Worm (Caenorhabditis elegans) whole organism, mixed stage, embryonic: Measurements from ENCODE around the gene warf-1.

ENCODE experiments used
- M03D4.4 ChIP-seq: sonication (generic microtip); optimal IDR thresholded peaks from 2 replicates; lab custom pipeline; 2017; ENCODE audit warnings: mild to moderate bottlenecking, missing genetic modification characterization, missing compliant biosample characterization
- bed-3 ChIP-seq: fragments of 200-800 bp; sonication (Bioruptor generic); optimal IDR thresholded peaks from 3 replicates; lab custom pipeline; 2018; ENCODE audit warnings: mild to moderate bottlenecking, missing genetic modification characterization, moderate library complexity, missing compliant biosample characterization
- blmp-1 ChIP-seq: fragments of 150-350 bp; optimal IDR thresholded peaks from 2 replicates; lab custom pipeline; 2014; ENCODE audit warnings: missing biosample characterization, missing genetic modification characterization
- ceh-39 ChIP-seq: fragments of 150-350 bp; optimal IDR thresholded peaks from 2 replicates; lab custom pipeline; 2014; ENCODE audit warnings: missing biosample characterization, missing genetic modification characterization
- ceh-43 ChIP-seq: fragments of 200-800 bp; sonication (Bioruptor generic); optimal IDR thresholded peaks from 2 replicates; lab custom pipeline; 2018; ENCODE audit warnings: mild to moderate bottlenecking, missing genetic modification characterization, moderate library complexity, missing compliant biosample characterization
- ceh-83 ChIP-seq: fragments of 200-800 bp; sonication (Bioruptor generic); optimal IDR thresholded peaks from 2 replicates; lab custom pipeline; 2018; ENCODE audit warnings: mild to moderate bottlenecking, missing genetic modification characterization, missing compliant biosample characterization
- ces-1 ChIP-seq: fragments of 150-350 bp; optimal IDR thresholded peaks from 2 replicates; lab custom pipeline; 2014; ENCODE audit warnings: missing biosample characterization, missing genetic modification reagents, missing genetic modification characterization
- drap-1 ChIP-seq: fragments of 200-800 bp; sonication (Bioruptor generic); optimal IDR thresholded peaks from 3 replicates; lab custom pipeline; 2018; ENCODE audit warnings: mild to moderate bottlenecking, missing genetic modification characterization, missing compliant biosample characterization
- elt-1 ChIP-seq: sonication (generic microtip); optimal IDR thresholded peaks from 2 replicates; lab custom pipeline; 2017; ENCODE audit warnings: missing genetic modification characterization, mild to moderate bottlenecking, missing compliant biosample characterization, antibody characterized with exemption, moderate library complexity, borderline replicate concordance; ENCODE audit not compliant: insufficient read depth
- elt-3 ChIP-seq: fragments of 150-350 bp; optimal IDR thresholded peaks from 2 replicates; lab custom pipeline; 2014; ENCODE audit warnings: missing biosample characterization, missing genetic modification characterization
- flh-1 ChIP-seq: fragments of 200-800 bp; sonication (Bioruptor generic); optimal IDR thresholded peaks from 2 replicates; lab custom pipeline; 2018; ENCODE audit warnings: mild to moderate bottlenecking, missing genetic modification characterization, moderate library complexity, missing compliant biosample characterization
- ham-2 ChIP-seq: fragments of 200-800 bp; sonication (Bioruptor generic); optimal IDR thresholded peaks from 2 replicates; lab custom pipeline; 2018; ENCODE audit warnings: mild to moderate bottlenecking, missing genetic modification characterization, missing compliant biosample characterization
- hlh-1 ChIP-seq: fragments of 150-350 bp; optimal IDR thresholded peaks from 2 replicates; lab custom pipeline; 2014; ENCODE audit warnings: missing biosample characterization, missing genetic modification reagents, missing genetic modification characterization
- lin-13 ChIP-seq: fragments of 150-350 bp; optimal IDR thresholded peaks from 2 replicates; lab custom pipeline; 2014; ENCODE audit warnings: missing biosample characterization, missing genetic modification characterization
- lin-32 ChIP-seq: fragments of 200-800 bp; sonication (Bioruptor generic); optimal IDR thresholded peaks from 2 replicates; lab custom pipeline; 2018; ENCODE audit warnings: mild to moderate bottlenecking, missing genetic modification characterization, missing compliant biosample characterization
- lsy-2 ChIP-seq: fragments of 150-350 bp; optimal IDR thresholded peaks from 2 replicates; lab custom pipeline; 2014; ENCODE audit warnings: missing biosample characterization, missing genetic modification characterization
- mab-5 ChIP-seq: fragments of 150-350 bp; optimal IDR thresholded peaks from 2 replicates; lab custom pipeline; 2014; ENCODE audit warnings: missing biosample characterization, missing genetic modification characterization
- nhr-2 ChIP-seq: fragments of 150-350 bp; optimal IDR thresholded peaks from 2 replicates; lab custom pipeline; 2014; ENCODE audit warnings: missing biosample characterization, missing genetic modification characterization
- nhr-237 ChIP-seq: fragments of 150-350 bp; optimal IDR thresholded peaks from 2 replicates; lab custom pipeline; 2014; ENCODE audit warnings: missing biosample characterization, missing genetic modification characterization
- nhr-28 ChIP-seq: fragments of 150-350 bp; optimal IDR thresholded peaks from 2 replicates; lab custom pipeline; 2014; ENCODE audit warnings: missing biosample characterization, missing genetic modification characterization
- pha-4 ChIP-seq: fragments of 150-350 bp; optimal IDR thresholded peaks from 2 replicates; lab custom pipeline; 2018; ENCODE audit warnings: missing biosample characterization, missing genetic modification reagents, missing genetic modification characterization
- sem-2 ChIP-seq: fragments of 200-800 bp; sonication (Bioruptor generic); optimal IDR thresholded peaks from 2 replicates; lab custom pipeline; 2018; ENCODE audit warnings: mild to moderate bottlenecking, missing genetic modification characterization, missing compliant biosample characterization
- snpc-4 ChIP-seq: fragments of 150-350 bp; optimal IDR thresholded peaks from 2 replicates; lab custom pipeline; 2014; ENCODE audit warnings: missing biosample characterization, missing genetic modification characterization
- sptf-1 ChIP-seq: sonication (generic microtip); optimal IDR thresholded peaks from 2 replicates; lab custom pipeline; 2017; ENCODE audit warnings: mild to moderate bottlenecking, missing genetic modification characterization, moderate library complexity, missing compliant biosample characterization
- tbx-8 ChIP-seq: fragments of 200-800 bp; sonication (Bioruptor generic); optimal IDR thresholded peaks from 2 replicates; lab custom pipeline; 2018; ENCODE audit warnings: mild to moderate bottlenecking, missing genetic modification characterization, moderate library complexity, missing compliant biosample characterization
- unc-120 ChIP-seq: sonication (generic microtip); optimal IDR thresholded peaks from 2 replicates; lab custom pipeline; 2017; ENCODE audit warnings: missing genetic modification characterization, missing compliant biosample characterization; ENCODE audit not compliant: poor library complexity, severe bottlenecking
- unc-39 ChIP-seq: fragments of 150-350 bp; optimal IDR thresholded peaks from 2 replicates; lab custom pipeline; 2014; ENCODE audit warnings: missing biosample characterization, missing genetic modification characterization
- unc-62 ChIP-seq: fragments of 150-350 bp; optimal IDR thresholded peaks from 2 replicates; lab custom pipeline; 2014; ENCODE audit warnings: missing biosample characterization, missing genetic modification reagents, missing genetic modification characterization
- zip-8 ChIP-seq: fragments of 150-350 bp; optimal IDR thresholded peaks from 2 replicates; lab custom pipeline; 2014; ENCODE audit warnings: missing biosample characterization, missing genetic modification characterization
- ztf-11 ChIP-seq: fragments of 150-350 bp; optimal IDR thresholded peaks from 2 replicates; lab custom pipeline; 2014; ENCODE audit warnings: missing biosample characterization, missing genetic modification characterization

warf-1 gene

DNA sequence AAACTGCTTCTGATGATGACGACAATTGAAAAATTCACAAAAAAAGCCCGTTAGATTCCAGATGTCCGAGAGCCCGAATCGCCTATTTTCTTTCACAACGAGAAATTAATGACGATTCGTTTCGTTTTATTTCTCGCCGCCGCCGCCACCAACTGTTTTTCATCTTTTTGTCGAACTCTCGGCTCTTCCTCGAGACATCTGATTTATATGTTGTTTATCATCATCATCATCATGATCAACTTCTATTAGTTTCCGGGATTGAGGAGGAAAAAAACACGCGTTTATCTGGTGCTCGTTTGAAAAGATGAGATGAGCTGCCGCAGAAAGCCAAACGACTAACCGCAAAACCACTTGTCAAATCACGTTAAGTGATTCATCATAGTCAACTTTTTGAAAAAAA is 24.9 kb downstream of the warf-1 start:
- no peak for TF ChIP-seq ceh-83 (GFP tag; lab: Kevin White, UChicago)
- TF ChIP-seq sptf-1 (tag; lab: Kevin White, UChicago), result no peak
- TF ChIP-seq bed-3, result no peak
- TF ChIP-seq unc-62 (GFP tag; lab: Kevin White, UChicago), result peak; percentile 9
- TF ChIP-seq lsy-2 (tag; lab: Kevin White, UChicago), result no peak
- TF ChIP-seq unc-39 (tag; lab: Kevin White, UChicago), result no peak

DNA sequence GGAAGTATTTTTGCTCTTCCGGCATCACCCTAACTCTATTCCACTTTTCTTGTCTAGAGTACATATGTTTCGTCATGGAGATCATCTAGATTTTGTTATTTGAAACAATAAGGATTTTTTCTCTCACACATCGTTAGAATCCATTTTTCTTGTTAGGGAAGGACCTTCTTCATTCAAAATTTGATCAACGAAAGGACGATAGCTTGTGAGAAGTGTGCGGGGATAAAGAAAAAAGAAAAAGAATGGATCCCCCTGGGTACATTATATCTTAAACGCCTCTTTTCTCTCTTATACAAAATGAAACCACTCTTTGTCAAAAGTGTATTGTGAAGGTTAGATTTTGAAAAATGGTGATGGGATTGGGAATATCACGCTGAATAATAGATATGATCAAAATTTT is 27.0 kb downstream of the warf-1 start:
- no peak for TF ChIP-seq hlh-1 (tag; lab: Kevin White, UChicago)
- no peak for TF ChIP-seq sem-2 (GFP tag; lab: Kevin White, UChicago)
- peak; percentile 59 for TF ChIP-seq ces-1 (GFP tag; lab: Kevin White, UChicago)
- TF ChIP-seq unc-120, result no peak

DNA sequence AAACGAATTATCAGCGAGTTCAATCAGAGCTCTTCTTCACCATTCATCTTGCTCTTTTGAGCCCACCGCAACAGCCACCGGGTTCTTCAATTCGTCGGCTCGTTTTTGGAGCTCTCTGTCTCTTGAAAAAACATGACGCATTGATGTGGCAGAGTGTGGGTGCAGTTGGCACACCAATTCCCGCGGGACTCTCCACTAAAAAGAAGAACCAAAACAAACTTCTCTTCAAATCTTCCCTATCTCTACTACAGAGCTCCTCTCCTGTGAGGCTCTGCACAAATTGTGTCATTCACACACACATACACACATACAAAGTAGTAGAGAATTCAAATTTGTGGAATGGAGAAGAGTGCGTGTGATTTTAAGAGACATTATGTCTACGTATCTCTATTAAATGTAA is 28.4 kb downstream of the warf-1 start:
- no peak for TF ChIP-seq unc-62 (GFP tag; lab: Kevin White, UChicago)
- no peak for TF ChIP-seq drap-1
- TF ChIP-seq ceh-83 (GFP tag; lab: Kevin White, UChicago), result no peak
- TF ChIP-seq flh-1, result no peak
- TF ChIP-seq ham-2 (GFP tag; lab: Kevin White, UChicago), result no peak
- no peak for TF ChIP-seq mab-5 (tag; lab: Kevin White, UChicago)
- no peak for TF ChIP-seq nhr-237
- no peak for TF ChIP-seq M03D4.4 (tag; lab: Kevin White, UChicago)
- TF ChIP-seq ceh-39, result no peak
- TF ChIP-seq snpc-4 (tag; lab: Kevin White, UChicago), result no peak
- TF ChIP-seq tbx-8 (GFP tag; lab: Kevin White, UChicago), result no peak
- TF ChIP-seq ztf-11, result no peak
- no peak for TF ChIP-seq unc-39 (tag; lab: Kevin White, UChicago)
- TF ChIP-seq pha-4 (tag; lab: Kevin White, UChicago), result no peak
- TF ChIP-seq zip-8 (tag; lab: Kevin White, UChicago), result no peak

DNA sequence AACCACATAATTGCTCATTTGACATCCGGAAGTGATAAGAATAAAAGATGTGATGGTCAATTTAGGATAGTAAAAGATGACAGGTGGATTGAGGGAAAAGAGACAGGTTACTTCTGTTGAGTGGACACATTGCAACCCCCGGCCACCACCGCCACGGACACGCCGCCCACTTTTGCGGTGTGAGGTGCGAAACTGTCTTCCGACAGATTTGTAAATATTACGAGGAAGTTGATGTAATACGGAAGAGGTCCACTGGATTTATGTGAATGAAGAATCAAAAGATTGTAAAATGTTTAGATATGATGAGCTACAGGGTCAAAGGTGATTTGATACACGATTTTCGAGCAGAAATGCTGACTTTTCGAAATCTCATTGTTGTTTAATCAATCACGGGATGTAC is 38.3 kb downstream of the warf-1 start, which contains the start of gene C08G9.2:
Gene C08G9.2 (minus strand): TSS at position 101 of the 400 bp plus-strand sequence.
- no peak for TF ChIP-seq unc-120
- TF ChIP-seq, all 35 proteins: peak for 0

DNA sequence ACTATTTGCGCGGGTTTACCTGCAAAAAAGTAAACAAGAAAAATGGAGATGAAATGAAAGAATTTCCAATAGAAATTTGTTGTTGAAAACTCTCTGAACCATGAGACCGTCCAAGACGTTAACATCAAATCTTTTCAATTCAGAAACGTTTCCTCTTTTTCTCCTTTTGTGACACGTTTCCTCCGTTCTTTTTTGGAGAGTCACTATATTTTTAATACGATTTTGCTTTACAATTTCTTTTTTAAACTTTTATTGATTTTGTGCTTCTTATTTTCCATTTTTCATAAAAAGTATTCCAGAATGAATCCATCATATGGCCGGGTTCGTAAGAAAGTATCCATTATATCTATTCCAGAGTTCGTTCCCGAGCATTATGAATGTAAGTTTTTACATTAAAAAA is 40.3 kb downstream of the warf-1 start, which contains the start of gene itr-1:
Gene itr-1 (plus strand): TSS at position 301 of the 400 bp plus-strand sequence.
- TF ChIP-seq hlh-1 (tag; lab: Kevin White, UChicago) (no peak), ceh-43 (no peak), tbx-8 (GFP tag; lab: Kevin White, UChicago) (no peak), ceh-83 (GFP tag; lab: Kevin White, UChicago) (no peak), unc-62 (GFP tag; lab: Kevin White, UChicago) (no peak), nhr-28 (tag; lab: Kevin White, UChicago) (no peak), drap-1 (no peak), lin-32 (GFP tag; lab: Kevin White, UChicago) (no peak), ham-2 (GFP tag; lab: Kevin White, UChicago) (no peak), bed-3 (no peak), elt-1 (no peak), elt-3 (tag; lab: Kevin White, UChicago) (no peak), nhr-2 (no peak), unc-120 (no peak), blmp-1 (tag; lab: Kevin White, UChicago) (no peak)

DNA sequence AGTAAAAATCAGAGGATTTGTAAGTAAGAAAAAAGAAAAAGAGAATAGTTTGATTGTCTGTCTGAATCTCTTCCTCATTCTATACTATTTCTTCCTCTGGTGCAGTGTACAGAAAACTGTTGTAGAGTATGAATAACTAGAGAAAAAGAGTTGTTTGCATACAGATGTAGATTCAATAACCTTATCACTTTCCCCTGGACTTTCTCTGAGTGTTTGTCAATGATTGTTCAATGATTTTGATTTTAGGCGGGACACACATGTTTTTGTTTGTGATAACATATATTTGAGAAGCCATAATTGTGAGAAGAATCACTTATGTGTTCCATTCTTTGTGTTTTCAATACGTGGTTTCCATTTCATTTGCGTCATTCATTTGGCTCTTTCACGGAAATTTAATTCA is 44.5 kb downstream of the warf-1 start:
- no peak for TF ChIP-seq ceh-83 (GFP tag; lab: Kevin White, UChicago)
- TF ChIP-seq ham-2 (GFP tag; lab: Kevin White, UChicago), result no peak
- TF ChIP-seq unc-62 (GFP tag; lab: Kevin White, UChicago), result no peak
- TF ChIP-seq elt-3 (tag; lab: Kevin White, UChicago), result no peak
- no peak for TF ChIP-seq unc-120
- TF ChIP-seq tbx-8 (GFP tag; lab: Kevin White, UChicago), result no peak
- no peak for TF ChIP-seq nhr-28 (tag; lab: Kevin White, UChicago)
- no peak for TF ChIP-seq unc-39 (tag; lab: Kevin White, UChicago)
- TF ChIP-seq lin-13, result no peak
- no peak for TF ChIP-seq ceh-43
- no peak for TF ChIP-seq nhr-237
- no peak for TF ChIP-seq sem-2 (GFP tag; lab: Kevin White, UChicago)
